Worm (Caenorhabditis elegans) whole organism, early embryonic: ENCODE results near the gene ZC15.1.

Experiments used
- ama-1 ChIP-seq: fragments of 150-350 bp; optimal IDR thresholded peaks from 2 replicates; lab custom pipeline; 2014
- tbx-37 ChIP-seq: fragments of 200-800 bp; sonication (Bioruptor generic); conservative IDR thresholded peaks from 2 replicates; pipeline ENCODE4 v1.3.6; 2022; ENCODE audit warnings: missing genetic modification reagents, missing genetic modification characterization, missing compliant biosample characterization

DNA sequence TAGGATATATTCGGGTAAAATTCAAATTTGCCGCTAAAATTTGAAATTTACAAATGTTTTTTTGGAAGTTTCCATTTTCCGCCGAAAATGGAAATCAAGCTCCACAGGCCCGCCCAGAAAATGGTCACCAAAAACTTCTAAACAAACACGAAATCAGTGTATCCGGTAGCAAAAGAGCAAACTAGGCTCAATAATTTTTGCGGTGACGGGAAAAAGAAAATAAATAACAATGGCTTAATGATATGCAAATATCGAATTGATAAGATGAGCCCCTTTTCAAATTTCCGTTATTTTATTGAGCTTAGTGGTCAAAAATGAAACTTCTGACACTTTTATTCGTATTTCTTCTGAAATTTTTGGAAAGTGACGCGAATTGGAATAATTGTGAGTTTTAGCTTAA is 39.0 kb downstream of the ZC15.1 start, which contains the start of gene Y38H6A.3:
- TF ChIP-seq tbx-37 (GFP tag; lab: Robert Waterston, UW) = no peak
- TF ChIP-seq ama-1 = no peak
